Worm (Caenorhabditis elegans) whole organism, midembryonic: Measurements from ENCODE around the gene Y37H2A.12.

Source experiments
- klf-2 ChIP-seq: fragments of 200-800 bp; sonication (Bioruptor generic); conservative IDR thresholded peaks from 2 replicates; pipeline ENCODE4 v1.3.6; 2022; ENCODE audit warnings: missing genetic modification reagents, missing genetic modification characterization, missing compliant biosample characterization
- med-1 ChIP-seq: sonication (generic microtip); optimal IDR thresholded peaks from 2 replicates; lab custom pipeline; 2017; ENCODE audit warnings: missing genetic modification characterization, mild to moderate bottlenecking, missing compliant biosample characterization, antibody characterized with exemption, missing genetic modification reagents; ENCODE audit not compliant: insufficient read depth
- ztf-29 ChIP-seq: fragments of 200-800 bp; sonication (Bioruptor generic); IDR thresholded peaks from 2 replicates; pipeline ENCODE4 v1.3.6; 2022; ENCODE audit warnings: missing genetic modification reagents, missing genetic modification characterization, missing compliant biosample characterization

DNA sequence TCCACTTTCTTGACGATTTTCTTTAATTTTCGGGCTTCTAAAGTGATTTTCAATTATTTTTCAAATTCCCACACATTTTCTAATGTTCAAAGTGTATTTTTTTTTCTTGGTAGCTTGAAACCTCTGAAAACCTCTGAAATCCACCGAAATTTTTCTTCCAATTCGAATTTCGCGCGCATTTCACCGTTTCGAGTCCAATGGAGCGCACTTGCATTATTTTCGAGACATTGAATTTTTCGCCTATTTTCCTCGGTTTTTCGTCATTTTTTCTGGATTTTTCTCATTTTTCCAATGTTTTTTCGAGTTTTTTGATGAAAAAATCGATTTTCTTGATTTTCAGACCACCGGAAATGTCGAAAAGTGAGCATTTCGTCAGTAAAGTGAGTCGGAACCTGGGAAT, 44.1 kb downstream of the Y37H2A.12 start, which contains the start of gene slr-2:
- no peak for TF ChIP-seq ztf-29 (GFP tag; lab: Robert Waterston, UW)
- TF ChIP-seq med-1 (GFP tag; lab: Kevin White, UChicago) = no peak
- no peak for TF ChIP-seq klf-2 (GFP tag; lab: Robert Waterston, UW)
